Worm (Caenorhabditis elegans): ENCODE data around the gene C15B12.9.

C15B12.9 gene

ce11 chrX:6443373-6443772 lies 25.2 kb upstream of the C15B12.9 start, which contains the start of gene K10C2.7:
Gene K10C2.7 (minus strand): TSS chrX:6443473.
- TF ChIP-seq fkh-2 (tag; optimal IDR thresholded peaks at IDR 0.05) (no peak), elt-3 (tag; optimal IDR thresholded peaks at IDR 0.05) (no peak), elt-2 (tag; optimal IDR thresholded peaks at IDR 0.05) (no peak), nhr-25 (tag; optimal IDR thresholded peaks at IDR 0.05) (no peak), hmg-11 (tag; optimal IDR thresholded peaks at IDR 0.05) (no peak), nhr-23 (tag; optimal IDR thresholded peaks at IDR 0.05) (no peak)

DNA sequence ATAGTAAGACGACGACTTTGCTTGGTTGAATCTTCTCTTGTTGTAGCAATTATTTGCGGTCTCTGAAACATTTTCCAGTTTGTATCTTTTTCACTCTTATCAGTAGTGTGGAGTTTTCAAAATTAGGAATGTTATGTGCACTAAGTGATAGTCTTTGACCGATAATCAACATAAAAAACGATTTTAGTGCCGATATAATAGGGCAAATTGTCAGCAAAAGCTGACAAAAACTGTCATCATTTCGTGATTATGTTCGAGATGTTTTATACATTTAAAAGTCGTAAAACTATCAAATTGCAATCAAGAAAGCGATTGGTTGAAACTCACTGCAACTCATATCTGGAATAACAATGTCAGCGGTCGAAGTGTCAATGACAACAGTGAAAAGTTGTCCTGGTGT lies 23.4 kb upstream of the C15B12.9 start:
- no peak for TF ChIP-seq mml-1 (tag; optimal IDR thresholded peaks at IDR 0.05)
- TF ChIP-seq elt-2 (tag; optimal IDR thresholded peaks at IDR 0.05), result peak; percentile 86
- no peak for TF ChIP-seq jun-1 (tag; optimal IDR thresholded peaks at IDR 0.05)
- TF ChIP-seq skn-1 (tag; optimal IDR thresholded peaks at IDR 0.05), result peak; percentile 91
- peak; percentile 32 for TF ChIP-seq pqm-1 (tag; optimal IDR thresholded peaks at IDR 0.05)
- TF ChIP-seq egl-5 (tag; optimal IDR thresholded peaks at IDR 0.05), result no peak
- no peak for TF ChIP-seq nhr-237 (tag; optimal IDR thresholded peaks at IDR 0.05)
- no peak for TF ChIP-seq fos-1 (tag; optimal IDR thresholded peaks at IDR 0.05)
- TF ChIP-seq fkh-10 (GFP tag; optimal IDR thresholded peaks at IDR 0.05), result no peak
- no peak for TF ChIP-seq nhr-11 (tag; optimal IDR thresholded peaks at IDR 0.05)
- TF ChIP-seq ztf-11 (tag; optimal IDR thresholded peaks at IDR 0.05), result no peak
- no peak for TF ChIP-seq lsy-12 (tag; optimal IDR thresholded peaks at IDR 0.05)
- no peak for TF ChIP-seq ceh-9 (tag; optimal IDR thresholded peaks at IDR 0.05)

DNA sequence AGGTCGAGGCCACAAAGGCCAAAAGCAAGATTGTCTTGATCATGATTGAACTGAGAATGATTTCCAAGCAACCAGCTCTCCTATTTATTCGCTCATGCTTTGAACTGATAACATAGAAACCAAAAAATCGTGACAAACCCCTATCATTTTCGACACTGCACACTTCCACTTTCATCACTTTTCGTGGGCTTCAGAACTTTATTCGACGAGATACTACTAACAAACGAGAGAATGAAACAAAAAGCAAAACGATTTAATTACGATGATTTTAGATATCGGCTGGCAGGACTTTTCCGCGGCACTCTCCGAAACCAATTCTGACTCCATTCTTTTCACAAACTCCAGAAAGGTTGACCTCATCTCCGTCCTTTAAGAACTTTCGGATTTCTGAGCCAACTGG lies 22.0 kb upstream of the C15B12.9 start, which contains the start of gene asp-14:
Gene asp-14, minus strand, starts transcription at position 101 of the 400 bp plus-strand sequence.
- peak; percentile 16 for TF ChIP-seq elt-2 (tag; optimal IDR thresholded peaks at IDR 0.05)
- TF ChIP-seq nhr-12 (tag; optimal IDR thresholded peaks at IDR 0.05), result no peak

DNA sequence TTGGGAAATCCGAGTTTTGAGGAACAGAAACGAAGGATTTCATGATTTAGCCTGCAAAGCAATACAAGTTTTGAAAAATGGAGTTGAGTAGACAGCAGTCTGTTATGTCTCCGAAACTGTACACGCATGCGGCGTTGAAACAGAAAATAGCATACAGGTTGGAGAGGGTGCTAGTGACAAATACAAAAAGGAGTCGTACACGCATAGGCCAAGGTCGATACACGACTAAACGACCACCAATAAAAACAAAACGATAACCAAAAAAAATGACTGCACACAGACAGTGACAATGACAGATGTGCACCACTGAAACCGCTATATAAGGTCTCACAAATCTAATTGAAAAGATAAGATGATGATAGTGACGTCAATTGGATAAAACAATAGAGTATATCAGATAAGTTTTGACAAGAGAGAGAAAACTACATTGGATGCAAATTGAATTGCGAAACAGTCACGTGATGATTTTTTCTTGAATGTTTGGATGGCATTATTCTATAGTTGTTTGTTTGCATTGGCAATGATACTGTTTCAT lies 19.7 kb upstream of the C15B12.9 start, which contains the start of gene fah-1:
Gene fah-1, minus strand, starts transcription at position 51 of the 535 bp plus-strand sequence.
- TF ChIP-seq nhr-11 (tag; optimal IDR thresholded peaks at IDR 0.05), result no peak
- TF ChIP-seq skn-1 (tag; optimal IDR thresholded peaks at IDR 0.05), result peak; percentile 20
- no peak for TF ChIP-seq tbx-2 (tag; optimal IDR thresholded peaks at IDR 0.05)
- TF ChIP-seq nhr-76 (tag; optimal IDR thresholded peaks at IDR 0.05), result no peak
- no peak for TF ChIP-seq ZK546.5 (tag; optimal IDR thresholded peaks at IDR 0.05)
- TF ChIP-seq lsy-12 (tag; optimal IDR thresholded peaks at IDR 0.05), result no peak
- no peak for TF ChIP-seq ceh-82 (tag; optimal IDR thresholded peaks at IDR 0.05)
- TF ChIP-seq nhr-43 (tag; optimal IDR thresholded peaks at IDR 0.05; ENCODE audit: poor library complexity, severe bottlenecking), result peak; percentile 64
- TF ChIP-seq R02D3.7 (tag; optimal IDR thresholded peaks at IDR 0.05), result no peak
- TF ChIP-seq egl-5 (tag; optimal IDR thresholded peaks at IDR 0.05), result no peak
- TF ChIP-seq fos-1 (tag; optimal IDR thresholded peaks at IDR 0.05), result no peak
- no peak for TF ChIP-seq aly-2 (tag; optimal IDR thresholded peaks at IDR 0.05)
- no peak for TF ChIP-seq daf-12 (tag; optimal IDR thresholded peaks at IDR 0.05)
- peak; percentile 34 for TF ChIP-seq unc-62 (GFP tag; optimal IDR thresholded peaks at IDR 0.05)
- TF ChIP-seq eor-1 (tag; optimal IDR thresholded peaks at IDR 0.05), result no peak
- no peak for TF ChIP-seq lin-15B (tag; optimal IDR thresholded peaks at IDR 0.05)
- TF ChIP-seq pqm-1 (tag; optimal IDR thresholded peaks at IDR 0.05), result no peak
- peak; percentile 31 for TF ChIP-seq mdl-1 (tag; optimal IDR thresholded peaks at IDR 0.05)
- no peak for TF ChIP-seq unc-39 (tag; optimal IDR thresholded peaks at IDR 0.05)
- TF ChIP-seq lin-39 (tag; optimal IDR thresholded peaks at IDR 0.05), result no peak
- no peak for TF ChIP-seq nhr-67 (tag; optimal IDR thresholded peaks at IDR 0.05)
- no peak for TF ChIP-seq nhr-77 (tag; optimal IDR thresholded peaks at IDR 0.05)
- TF ChIP-seq snpc-4 (tag; optimal IDR thresholded peaks at IDR 0.05), result no peak
- TF ChIP-seq ztf-11 (tag; optimal IDR thresholded peaks at IDR 0.05), result no peak
- no peak for TF ChIP-seq nhr-28 (tag; optimal IDR thresholded peaks at IDR 0.05)
- no peak for TF ChIP-seq hmg-11 (tag; optimal IDR thresholded peaks at IDR 0.05)
- TF ChIP-seq ceh-16 (tag; optimal IDR thresholded peaks at IDR 0.05), result no peak
- TF ChIP-seq mml-1 (tag; optimal IDR thresholded peaks at IDR 0.05), result no peak
- TF ChIP-seq egl-27 (tag; optimal IDR thresholded peaks at IDR 0.05), result no peak
- peak; percentile 78 for TF ChIP-seq nhr-25 (tag; optimal IDR thresholded peaks at IDR 0.05)
- peak; percentile 55 for TF ChIP-seq jun-1 (tag; optimal IDR thresholded peaks at IDR 0.05)
- no peak for TF ChIP-seq ceh-9 (tag; optimal IDR thresholded peaks at IDR 0.05)
- TF ChIP-seq ztf-4 (tag; optimal IDR thresholded peaks at IDR 0.05), result no peak
- no peak for TF ChIP-seq nhr-237 (tag; optimal IDR thresholded peaks at IDR 0.05)
- no peak for TF ChIP-seq nfya-1 (tag; optimal IDR thresholded peaks at IDR 0.05; ENCODE audit: insufficient read depth)
- TF ChIP-seq nhr-12 (tag; optimal IDR thresholded peaks at IDR 0.05), result no peak
- TF ChIP-seq elt-2 (tag; optimal IDR thresholded peaks at IDR 0.05), result peak; percentile 79
- no peak for TF ChIP-seq fkh-2 (tag; optimal IDR thresholded peaks at IDR 0.05)
- peak; percentile 51 for TF ChIP-seq elt-1 (tag; optimal IDR thresholded peaks at IDR 0.05)
- TF ChIP-seq zag-1 (tag; optimal IDR thresholded peaks at IDR 0.05), result no peak
- TF ChIP-seq ama-1 (optimal IDR thresholded peaks at IDR 0.05), result no peak
- no peak for TF ChIP-seq fkh-10 (GFP tag; optimal IDR thresholded peaks at IDR 0.05)
- TF ChIP-seq elt-3 (tag; optimal IDR thresholded peaks at IDR 0.05), result peak in 2 of 3 experiments; percentile 61 to 89
- no peak for TF ChIP-seq sea-2 (GFP tag; optimal IDR thresholded peaks at IDR 0.05)

All from whole organism, L3 larva.